Worm (Caenorhabditis elegans): ENCODE data around the gene C01G10.9.
"Not testable (repeated sequence)": the region's sequence is repeated elsewhere in the genome, so short reads cannot be mapped to it uniquely, and the experiment has no call there.

C01G10.9 gene

DNA sequence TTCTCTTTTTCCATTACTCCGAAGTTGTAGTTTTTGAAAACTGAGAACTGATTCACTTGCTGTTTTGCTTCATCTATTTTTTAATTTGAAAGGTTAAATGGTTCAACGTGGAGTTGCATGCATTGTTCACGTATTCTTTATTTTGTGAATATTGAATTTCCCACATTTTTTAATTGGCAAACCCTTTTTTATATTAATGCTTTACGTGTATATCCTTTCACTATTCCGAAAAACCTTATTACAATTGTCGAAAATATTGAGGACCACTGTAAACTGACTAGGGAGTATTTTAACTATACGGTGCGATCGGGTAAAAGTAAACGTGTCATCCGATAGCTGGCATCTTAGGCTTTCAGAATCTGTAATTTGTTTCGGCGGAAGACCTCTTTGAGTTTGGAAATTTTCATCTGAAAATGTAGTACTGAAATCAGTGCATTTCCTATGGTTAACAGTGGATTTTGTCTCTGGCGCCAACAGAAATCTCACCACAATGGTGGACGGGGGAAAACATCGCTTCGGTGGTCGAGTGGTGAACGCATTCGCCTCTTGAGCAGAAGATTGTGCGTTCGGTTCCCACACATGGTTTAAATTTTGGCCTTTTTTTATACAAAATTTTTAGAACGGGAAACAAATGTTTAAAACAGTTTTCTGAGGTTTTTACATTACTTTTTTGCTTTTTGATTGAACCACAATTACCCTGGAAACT, 23.7 kb downstream of the C01G10.9 start, which contains the start of gene C01G10.14:
Gene C01G10.14, minus strand, starts transcription at position 51 of the 706 bp plus-strand sequence.
- not testable (repeated sequence) for TF ChIP-seq C16A3.4 (tag; optimal IDR thresholded peaks at IDR 0.05); hlh-4 (tag; optimal IDR thresholded peaks at IDR 0.05); ama-1 (optimal IDR thresholded peaks at IDR 0.05)

ce11 chrV:15109260-15109659, 26.9 kb downstream of the C01G10.9 start, which contains the start of gene Y75B12A.2:
Gene Y75B12A.2, plus strand, starts transcription at chrV:15109560.
- TF ChIP-seq mab-9 (GFP tag; IDR thresholded peaks at IDR 0.05) (no peak), rnt-1 (tag; optimal IDR thresholded peaks at IDR 0.05) (no peak), fkh-10 (GFP tag; optimal IDR thresholded peaks at IDR 0.05) (no peak), nhr-19 (GFP tag; conservative IDR thresholded peaks at IDR 0.05) (no peak), F16B12.6 (tag; optimal IDR thresholded peaks at IDR 0.05) (no peak)

ce11 chrV:15111660-15112059, 29.3 kb downstream of the C01G10.9 start, which contains the start of gene T01G5.7:
Gene T01G5.7, plus strand, starts transcription at chrV:15111960.
- TF ChIP-seq mef-2 (tag; optimal IDR thresholded peaks at IDR 0.05) (no peak), isw-1 (GFP tag; IDR thresholded peaks at IDR 0.05) (no peak), efl-3 (GFP tag; optimal IDR thresholded peaks at IDR 0.05) (no peak), tbx-2 (tag; optimal IDR thresholded peaks at IDR 0.05) (no peak), lin-13 (GFP tag; optimal IDR thresholded peaks at IDR 0.05) (no peak), unc-130 (tag; optimal IDR thresholded peaks at IDR 0.05) (no peak), snpc-4 (tag; optimal IDR thresholded peaks at IDR 0.05) (no peak), nhr-11 (tag; optimal IDR thresholded peaks at IDR 0.05) (no peak), mdl-1 (tag; optimal IDR thresholded peaks at IDR 0.05) (no peak), nhr-84 (tag; optimal IDR thresholded peaks at IDR 0.05) (no peak), alr-1 (tag; optimal IDR thresholded peaks at IDR 0.05; ENCODE audit: borderline replicate concordance) (no peak), C16A3.4 (tag; optimal IDR thresholded peaks at IDR 0.05) (no peak), aha-1 (tag; optimal IDR thresholded peaks at IDR 0.05) (no peak), lir-3 (tag; optimal IDR thresholded peaks at IDR 0.05; ENCODE audit: poor library complexity) (no peak), ceh-90 (tag; optimal IDR thresholded peaks at IDR 0.05) (no peak), elt-2 (tag; optimal IDR thresholded peaks at IDR 0.05) (no peak), nhr-12 (tag; optimal IDR thresholded peaks at IDR 0.05) (no peak), hlh-4 (tag; optimal IDR thresholded peaks at IDR 0.05) (no peak)

DNA sequence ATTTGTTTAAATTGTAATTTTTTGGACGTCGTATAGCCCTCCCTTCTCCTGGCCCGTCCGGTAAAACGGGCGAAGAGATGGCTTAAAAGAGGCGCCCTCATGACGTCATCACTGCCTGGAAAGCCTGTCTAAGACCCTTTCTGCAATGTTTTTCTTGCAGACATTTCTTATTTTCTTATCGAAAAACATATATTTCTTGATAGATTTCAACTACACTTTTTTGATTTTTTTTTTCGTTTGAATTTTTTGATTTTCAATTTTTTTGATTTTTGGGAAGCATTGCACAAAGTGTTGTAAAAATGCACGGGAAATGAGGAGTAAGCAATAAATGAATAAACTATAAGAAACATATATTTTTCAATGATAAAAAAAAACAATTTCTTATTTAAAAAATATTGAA, 31.7 kb downstream of the C01G10.9 start, which contains the start of gene T01G5.6:
Gene T01G5.6, minus strand, starts transcription at position 101 of the 400 bp plus-strand sequence.
- TF ChIP-seq egl-27 (tag; optimal IDR thresholded peaks at IDR 0.05), result no peak
- no peak for TF ChIP-seq unc-30 (tag; optimal IDR thresholded peaks at IDR 0.05)
- TF ChIP-seq dpl-1 (GFP tag; optimal IDR thresholded peaks at IDR 0.05), result no peak
- TF ChIP-seq ztf-11 (tag; optimal IDR thresholded peaks at IDR 0.05), result no peak
- no peak for TF ChIP-seq nhr-237 (tag; optimal IDR thresholded peaks at IDR 0.05)
- TF ChIP-seq aly-2 (tag; optimal IDR thresholded peaks at IDR 0.05), result no peak
- no peak for TF ChIP-seq lir-3 (tag; optimal IDR thresholded peaks at IDR 0.05; ENCODE audit: poor library complexity)
- TF ChIP-seq egl-13 (tag; optimal IDR thresholded peaks at IDR 0.05), result no peak
- TF ChIP-seq C04F5.9 (tag; optimal IDR thresholded peaks at IDR 0.05), result no peak
- TF ChIP-seq unc-86 (tag; optimal IDR thresholded peaks at IDR 0.05), result no peak
- TF ChIP-seq ces-1 (GFP tag; optimal IDR thresholded peaks at IDR 0.05), result no peak
- no peak for TF ChIP-seq tbx-2 (tag; optimal IDR thresholded peaks at IDR 0.05)
- TF ChIP-seq lin-35 (GFP tag; optimal IDR thresholded peaks at IDR 0.05), result no peak
- TF ChIP-seq dsc-1 (tag; optimal IDR thresholded peaks at IDR 0.05), result no peak
- no peak for TF ChIP-seq aha-1 (tag; optimal IDR thresholded peaks at IDR 0.05)
- TF ChIP-seq fos-1 (tag; optimal IDR thresholded peaks at IDR 0.05), result no peak
- TF ChIP-seq sptf-1 (tag; optimal IDR thresholded peaks at IDR 0.05), result no peak
- no peak for TF ChIP-seq irx-1 (tag; optimal IDR thresholded peaks at IDR 0.05)

Data from whole organism, L1 larva.